Worm (Caenorhabditis elegans) whole organism, L4/young adult: Measurements from ENCODE around the gene cest-1.2.

Experiments
- W03F9.2 ChIP-seq: fragments of 150-350 bp; optimal IDR thresholded peaks from 2 replicates; lab custom pipeline; 2014; ENCODE audit warnings: missing biosample characterization, missing genetic modification characterization
- dao-5 ChIP-seq: sonication (generic microtip); optimal IDR thresholded peaks from 2 replicates; lab custom pipeline; 2016; ENCODE audit warnings: missing genotype, missing genetic modification characterization, moderate library complexity, missing compliant biosample characterization
- him-1 ChIP-seq: sonication (generic microtip); optimal IDR thresholded peaks from 2 replicates; lab custom pipeline; 2016; ENCODE audit warnings: missing genotype, missing genetic modification reagents, missing genetic modification characterization, missing compliant biosample characterization

Gene cest-1.2

ce11 chrV:14110042-14110441, 50.6 kb downstream of the cest-1.2 start, which contains the start of gene H39E23.2:
H39E23.2 (plus strand) TSS chrV:14110342.
- TF ChIP-seq dao-5 (no peak), him-1 (no peak), W03F9.2 (tag; lab: Kevin White, UChicago) (no peak)
